Worm (Caenorhabditis elegans) whole organism, L3 larva: Measurements from ENCODE around the gene T24C2.5.

ENCODE experiments used
- R02D3.7 ChIP-seq: fragments of 150-350 bp; optimal IDR thresholded peaks from 2 replicates; lab custom pipeline; 2014; ENCODE audit warnings: missing biosample characterization, missing genetic modification characterization
- ZK546.5 ChIP-seq: sonication (generic microtip); optimal IDR thresholded peaks from 2 replicates; lab custom pipeline; 2017; ENCODE audit warnings: missing biosample characterization, missing genetic modification characterization
- aly-2 ChIP-seq: fragments of 150-350 bp; optimal IDR thresholded peaks from 2 replicates; lab custom pipeline; 2014; ENCODE audit warnings: missing biosample characterization, missing genetic modification characterization
- ama-1 ChIP-seq: fragments of 150-350 bp; optimal IDR thresholded peaks from 2 replicates; lab custom pipeline; 2018
- ceh-16 ChIP-seq: sonication (generic microtip); optimal IDR thresholded peaks from 2 replicates; lab custom pipeline; 2017; ENCODE audit warnings: missing biosample characterization, missing genetic modification characterization
- ceh-82 ChIP-seq: fragments of 150-350 bp; optimal IDR thresholded peaks from 2 replicates; lab custom pipeline; 2014; ENCODE audit warnings: missing biosample characterization, missing genetic modification characterization
- daf-12 ChIP-seq: fragments of 150-350 bp; optimal IDR thresholded peaks from 2 replicates; lab custom pipeline; 2014; ENCODE audit warnings: missing biosample characterization, missing genetic modification reagents, missing genetic modification characterization
- egl-5 ChIP-seq: fragments of 150-350 bp; optimal IDR thresholded peaks from 2 replicates; lab custom pipeline; 2017; ENCODE audit warnings: missing biosample characterization, missing genetic modification reagents, missing genetic modification characterization, inconsistent platforms
- elt-1 ChIP-seq: fragments of 150-350 bp; optimal IDR thresholded peaks from 2 replicates; lab custom pipeline; 2014; ENCODE audit warnings: missing biosample characterization, missing genetic modification characterization
- elt-2 ChIP-seq: sonication (generic microtip); optimal IDR thresholded peaks from 2 replicates; lab custom pipeline; 2016; ENCODE audit warnings: missing genetic modification reagents, mild to moderate bottlenecking, missing genetic modification characterization, missing compliant biosample characterization
- elt-3 ChIP-seq, 3 experiments: fragments of 150-350 bp in 1 of 3; sonication (generic microtip) in 2 of 3; optimal IDR thresholded peaks; 2 replicates in 2 of 3; 4 replicates in 1 of 3; lab custom pipeline; 2014 to 2017; ENCODE audit warnings: missing biosample characterization in 3 of 3, missing genetic modification characterization in 3 of 3
- eor-1 ChIP-seq, 2 experiments: fragments of 150-350 bp; optimal IDR thresholded peaks; 2 replicates each; lab custom pipeline; 2014 to 2018; ENCODE audit warnings: missing biosample characterization in 2 of 2, missing genetic modification characterization in 2 of 2
- fkh-10 ChIP-seq: sonication (generic microtip); optimal IDR thresholded peaks from 2 replicates; lab custom pipeline; 2017; ENCODE audit warnings: missing biosample characterization, missing genetic modification reagents, missing genetic modification characterization
- fkh-2 ChIP-seq: fragments of 150-350 bp; optimal IDR thresholded peaks from 2 replicates; lab custom pipeline; 2014; ENCODE audit warnings: missing biosample characterization, missing genetic modification reagents, missing genetic modification characterization
- fos-1 ChIP-seq: fragments of 150-350 bp; optimal IDR thresholded peaks from 2 replicates; lab custom pipeline; 2014; ENCODE audit warnings: missing biosample characterization, missing genetic modification characterization
- hmg-11 ChIP-seq: sonication (generic microtip); optimal IDR thresholded peaks from 2 replicates; lab custom pipeline; 2016; ENCODE audit warnings: missing genetic modification characterization, missing compliant biosample characterization
- jun-1 ChIP-seq: fragments of 150-350 bp; optimal IDR thresholded peaks from 2 replicates; lab custom pipeline; 2014; ENCODE audit warnings: missing biosample characterization, missing genetic modification reagents, missing genetic modification characterization
- lin-15B ChIP-seq: fragments of 150-350 bp; optimal IDR thresholded peaks from 2 replicates; lab custom pipeline; 2014; ENCODE audit warnings: missing biosample characterization, missing genetic modification characterization
- lin-39 ChIP-seq: fragments of 150-350 bp; optimal IDR thresholded peaks from 2 replicates; lab custom pipeline; 2018; ENCODE audit warnings: missing biosample characterization, missing genetic modification reagents, missing genetic modification characterization
- mdl-1 ChIP-seq: fragments of 150-350 bp; optimal IDR thresholded peaks from 2 replicates; lab custom pipeline; 2014; ENCODE audit warnings: missing biosample characterization, missing genetic modification characterization
- nfya-1 ChIP-seq: sonication (generic microtip); optimal IDR thresholded peaks from 2 replicates; lab custom pipeline; 2017; ENCODE audit warnings: missing genetic modification characterization, mild to moderate bottlenecking, missing compliant biosample characterization, antibody characterized with exemption, moderate library complexity; ENCODE audit not compliant: insufficient read depth
- nhr-11 ChIP-seq: fragments of 150-350 bp; optimal IDR thresholded peaks from 2 replicates; lab custom pipeline; 2014; ENCODE audit warnings: missing biosample characterization, missing genetic modification characterization
- nhr-237 ChIP-seq: fragments of 150-350 bp; optimal IDR thresholded peaks from 2 replicates; lab custom pipeline; 2014; ENCODE audit warnings: missing biosample characterization, missing genetic modification characterization
- nhr-25 ChIP-seq: sonication (generic microtip); optimal IDR thresholded peaks from 2 replicates; lab custom pipeline; 2017; ENCODE audit warnings: missing biosample characterization, missing genetic modification characterization
- nhr-28 ChIP-seq: fragments of 150-350 bp; optimal IDR thresholded peaks from 2 replicates; lab custom pipeline; 2014; ENCODE audit warnings: missing biosample characterization, missing genetic modification characterization
- nhr-43 ChIP-seq: sonication (generic microtip); optimal IDR thresholded peaks from 2 replicates; lab custom pipeline; 2016; ENCODE audit warnings: mild to moderate bottlenecking, missing genetic modification characterization, missing compliant biosample characterization; ENCODE audit not compliant: poor library complexity, severe bottlenecking
- nhr-67 ChIP-seq: fragments of 150-350 bp; optimal IDR thresholded peaks from 2 replicates; lab custom pipeline; 2014; ENCODE audit warnings: missing biosample characterization, missing genetic modification characterization
- nhr-76 ChIP-seq: fragments of 150-350 bp; sonication (generic microtip); optimal IDR thresholded peaks from 5 replicates; lab custom pipeline; 2014; ENCODE audit warnings: missing biosample characterization, missing genetic modification characterization
- nhr-77 ChIP-seq: fragments of 150-350 bp; optimal IDR thresholded peaks from 2 replicates; lab custom pipeline; 2014; ENCODE audit warnings: missing biosample characterization, missing genetic modification characterization
- pqm-1 ChIP-seq: fragments of 150-350 bp; optimal IDR thresholded peaks from 2 replicates; lab custom pipeline; 2017; ENCODE audit warnings: missing biosample characterization, missing genetic modification characterization, inconsistent platforms
- sea-2 ChIP-seq: fragments of 150-350 bp; sonication (generic microtip); optimal IDR thresholded peaks from 4 replicates; lab custom pipeline; 2014; ENCODE audit warnings: missing biosample characterization, missing genetic modification reagents, missing genetic modification characterization
- skn-1 ChIP-seq: fragments of 150-350 bp; optimal IDR thresholded peaks from 2 replicates; lab custom pipeline; 2014; ENCODE audit warnings: missing biosample characterization, missing genetic modification characterization
- snpc-4 ChIP-seq: fragments of 150-350 bp; optimal IDR thresholded peaks from 2 replicates; lab custom pipeline; 2014; ENCODE audit warnings: missing biosample characterization, missing genetic modification characterization
- tbx-2 ChIP-seq: sonication (generic microtip); optimal IDR thresholded peaks from 2 replicates; lab custom pipeline; 2016; ENCODE audit warnings: mild to moderate bottlenecking, missing genetic modification characterization, missing compliant biosample characterization
- unc-39 ChIP-seq: sonication (generic microtip); optimal IDR thresholded peaks from 4 replicates; lab custom pipeline; 2017; ENCODE audit warnings: missing biosample characterization, missing genetic modification characterization
- unc-62 ChIP-seq: fragments of 150-350 bp; sonication (generic microtip); optimal IDR thresholded peaks from 4 replicates; lab custom pipeline; 2014; ENCODE audit warnings: missing biosample characterization, missing genetic modification reagents, missing genetic modification characterization
- zag-1 ChIP-seq: fragments of 150-350 bp; optimal IDR thresholded peaks from 2 replicates; lab custom pipeline; 2014; ENCODE audit warnings: missing biosample characterization, missing genetic modification characterization
- ztf-11 ChIP-seq: fragments of 150-350 bp; optimal IDR thresholded peaks from 2 replicates; lab custom pipeline; 2014; ENCODE audit warnings: missing biosample characterization, missing genetic modification characterization
- ztf-4 ChIP-seq: fragments of 150-350 bp; optimal IDR thresholded peaks from 2 replicates; lab custom pipeline; 2014; ENCODE audit warnings: missing biosample characterization, missing genetic modification characterization

The T24C2.5 gene

ce11 chrX:14534117-14534516 is at the start of gene T24C2.5:
T24C2.5 (plus strand) TSS chrX:14534417.
- TF ChIP-seq ztf-11 (tag; lab: Kevin White, UChicago), result no peak
- peak; percentile 0 for TF ChIP-seq pqm-1
- TF ChIP-seq ama-1 (lab: Kevin White, UChicago), result no peak
- no peak for TF ChIP-seq aly-2 (tag; lab: Kevin White, UChicago)
- TF ChIP-seq, all 47 proteins: peak for 1

ce11 chrX:14484827-14485226 is 49.4 kb upstream of the T24C2.5 start, which contains the start of gene M163.8:
M163.8 (plus strand) TSS chrX:14485127.
- TF ChIP-seq egl-5 (tag; lab: Kevin White, UChicago) (no peak), ama-1 (lab: Kevin White, UChicago) (no peak), ZK546.5 (tag; lab: Kevin White, UChicago) (no peak), fkh-2 (no peak), elt-3 (tag; optimal IDR thresholded peaks at IDR 0.05; lab: Kevin White, UChicago) (no peak), ceh-82 (tag; lab: Kevin White, UChicago) (no peak), nfya-1 (tag; lab: Kevin White, UChicago) (no peak), elt-2 (tag; lab: Kevin White, UChicago) (no peak), ztf-11 (tag; lab: Kevin White, UChicago) (no peak), nhr-76 (tag; lab: Kevin White, UChicago) (no peak), unc-39 (tag; lab: Kevin White, UChicago) (no peak)

- no peak for TF ChIP-seq mdl-1
- no peak for TF ChIP-seq ZK546.5 (tag; lab: Kevin White, UChicago)
- no peak for TF ChIP-seq pqm-1
- TF ChIP-seq nhr-11 (tag; lab: Kevin White, UChicago), result no peak
- no peak for TF ChIP-seq hmg-11 (tag; lab: Kevin White, UChicago)
Measured at ce11 chrX:14486503-14486902, 47.7 kb upstream of the T24C2.5 start.

ce11 chrX:14487333-14487732 is 46.9 kb upstream of the T24C2.5 start:
- TF ChIP-seq nhr-25, result peak; percentile 68
- peak; percentile 29 for TF ChIP-seq elt-1 (tag; lab: Kevin White, UChicago)
- TF ChIP-seq nfya-1 (tag; lab: Kevin White, UChicago), result no peak

ce11 chrX:14487832-14488231 is 46.4 kb upstream of the T24C2.5 start:
- peak; percentile 25 for TF ChIP-seq lin-39 (tag; lab: Kevin White, UChicago)
- no peak for TF ChIP-seq nhr-43 (tag; lab: Kevin White, UChicago)
- no peak for TF ChIP-seq nhr-76 (tag; lab: Kevin White, UChicago)
- TF ChIP-seq nhr-28 (tag; lab: Kevin White, UChicago), result no peak
- TF ChIP-seq elt-1 (tag; lab: Kevin White, UChicago), result peak; percentile 66

ce11 chrX:14489945-14490344 is 44.3 kb upstream of the T24C2.5 start, which contains the start of gene his-24:
his-24 (plus strand) TSS chrX:14490094.
- TF ChIP-seq nhr-77 (tag; lab: Kevin White, UChicago) (peak; percentile 3), hmg-11 (tag; lab: Kevin White, UChicago) (peak; percentile 56), jun-1 (tag; lab: Kevin White, UChicago) (peak; percentile 60), ceh-16 (no peak), sea-2 (GFP tag; lab: Kevin White, UChicago) (no peak), nhr-28 (tag; lab: Kevin White, UChicago) (no peak), tbx-2 (tag; lab: Kevin White, UChicago) (peak; percentile 18), ZK546.5 (tag; lab: Kevin White, UChicago) (no peak), ztf-11 (tag; lab: Kevin White, UChicago) (no peak), elt-2 (tag; lab: Kevin White, UChicago) (peak; percentile 59), lin-15B (no peak), unc-39 (tag; lab: Kevin White, UChicago) (no peak), ama-1 (lab: Kevin White, UChicago) (peak; percentile 91), ztf-4 (no peak), pqm-1 (no peak), R02D3.7 (peak; percentile 16), elt-3 (tag; optimal IDR thresholded peaks at IDR 0.05; lab: Kevin White, UChicago) (peak in 1 of 3 experiments; percentile 10), fkh-10 (GFP tag; lab: Kevin White, UChicago) (no peak), nhr-43 (tag; lab: Kevin White, UChicago) (peak; percentile 60), nhr-11 (tag; lab: Kevin White, UChicago) (no peak), lin-39 (tag; lab: Kevin White, UChicago) (peak; percentile 92), nhr-67 (no peak), eor-1 (tag; optimal IDR thresholded peaks at IDR 0.05; lab: Kevin White, UChicago) (no peak), nhr-237 (tag; lab: Kevin White, UChicago) (no peak), nfya-1 (tag; lab: Kevin White, UChicago) (peak; percentile 72), fos-1 (tag; lab: Kevin White, UChicago) (no peak), aly-2 (tag; lab: Kevin White, UChicago) (no peak), nhr-25 (peak; percentile 94), elt-1 (tag; lab: Kevin White, UChicago) (peak; percentile 7), unc-62 (GFP tag; lab: Kevin White, UChicago) (no peak), ceh-82 (tag; lab: Kevin White, UChicago) (peak; percentile 38), zag-1 (no peak), skn-1 (tag; lab: Kevin White, UChicago) (peak; percentile 82), nhr-76 (tag; lab: Kevin White, UChicago) (no peak), snpc-4 (peak; percentile 33), daf-12 (tag; lab: Kevin White, UChicago) (no peak)
